Worm (Caenorhabditis elegans) whole organism, L4/young adult: ENCODE results near the gene fbxa-64.

ENCODE experiments used
- W03F9.2 ChIP-seq: fragments of 150-350 bp; optimal IDR thresholded peaks from 2 replicates; lab custom pipeline; 2014; ENCODE audit warnings: missing biosample characterization, missing genetic modification characterization
- dao-5 ChIP-seq: sonication (generic microtip); optimal IDR thresholded peaks from 2 replicates; lab custom pipeline; 2016; ENCODE audit warnings: missing genotype, missing genetic modification characterization, moderate library complexity, missing compliant biosample characterization
- him-1 ChIP-seq: sonication (generic microtip); optimal IDR thresholded peaks from 2 replicates; lab custom pipeline; 2016; ENCODE audit warnings: missing genotype, missing genetic modification reagents, missing genetic modification characterization, missing compliant biosample characterization

fbxa-64 gene

ce11 chrV:3260075-3260474 is 17.9 kb downstream of the fbxa-64 start, which contains the start of gene srbc-5:
srbc-5 (plus strand) TSS chrV:3260375.
- TF ChIP-seq dao-5 (tag; lab: Kevin White, UChicago) (no peak), W03F9.2 (tag; lab: Kevin White, UChicago) (no peak), him-1 (tag; lab: Kevin White, UChicago) (no peak)

ce11 chrV:3259168-3259622 is 18.8 kb downstream of the fbxa-64 start, which contains the start of gene T28A11.16:
T28A11.16 (minus strand) TSS chrV:3259218.
- TF ChIP-seq W03F9.2 (tag; lab: Kevin White, UChicago) (no peak), dao-5 (tag; lab: Kevin White, UChicago) (no peak), him-1 (tag; lab: Kevin White, UChicago) (no peak)

ce11 chrV:3257277-3257676 is 20.7 kb downstream of the fbxa-64 start, which contains the start of gene T28A11.22:
T28A11.22 (plus strand) TSS chrV:3257577.
- no peak for TF ChIP-seq W03F9.2 (tag; lab: Kevin White, UChicago)
- TF ChIP-seq him-1 (tag; lab: Kevin White, UChicago), result no peak
- TF ChIP-seq dao-5 (tag; lab: Kevin White, UChicago), result no peak

- TF ChIP-seq him-1 (tag; lab: Kevin White, UChicago) (no peak), W03F9.2 (tag; lab: Kevin White, UChicago) (no peak), dao-5 (tag; lab: Kevin White, UChicago) (no peak)
Observed at ce11 chrV:3256809-3257208, 21.1 kb downstream of the fbxa-64 start.

ce11 chrV:3256051-3256450 is 21.9 kb downstream of the fbxa-64 start, which contains the start of gene srt-63:
srt-63 (minus strand) TSS chrV:3256151.
- no peak for TF ChIP-seq W03F9.2 (tag; lab: Kevin White, UChicago)
- no peak for TF ChIP-seq dao-5 (tag; lab: Kevin White, UChicago)
- no peak for TF ChIP-seq him-1 (tag; lab: Kevin White, UChicago)

- TF ChIP-seq dao-5 (tag; lab: Kevin White, UChicago) (no peak), W03F9.2 (tag; lab: Kevin White, UChicago) (no peak), him-1 (tag; lab: Kevin White, UChicago) (no peak)
Observed at ce11 chrV:3250153-3250552, 27.8 kb downstream of the fbxa-64 start, which contains the start of gene T28A11.13. T28A11.13 (minus strand) TSS chrV:3250253.

ce11 chrV:3247515-3247914 is 30.4 kb downstream of the fbxa-64 start, which contains the start of gene srj-8:
srj-8 (plus strand) TSS chrV:3247815.
- TF ChIP-seq dao-5 (tag; lab: Kevin White, UChicago) (no peak), W03F9.2 (tag; lab: Kevin White, UChicago) (no peak), him-1 (tag; lab: Kevin White, UChicago) (no peak)

- TF ChIP-seq dao-5 (tag; lab: Kevin White, UChicago) (no peak), W03F9.2 (tag; lab: Kevin White, UChicago) (no peak), him-1 (tag; lab: Kevin White, UChicago) (no peak)
Observed at ce11 chrV:3244703-3245102, 33.2 kb downstream of the fbxa-64 start, which contains the start of gene srj-7. srj-7 (plus strand) TSS chrV:3245003.

- no peak for TF ChIP-seq W03F9.2 (tag; lab: Kevin White, UChicago)
- no peak for TF ChIP-seq him-1 (tag; lab: Kevin White, UChicago)
- no peak for TF ChIP-seq dao-5 (tag; lab: Kevin White, UChicago)
Observed at ce11 chrV:3242984-3243383, 35.0 kb downstream of the fbxa-64 start, which contains the start of gene gst-23. gst-23 (plus strand) TSS chrV:3243284.

ce11 chrV:3241175-3241574 is 36.8 kb downstream of the fbxa-64 start, which contains the start of gene srj-11:
srj-11 (plus strand) TSS chrV:3241424.
- TF ChIP-seq him-1 (tag; lab: Kevin White, UChicago) (no peak), dao-5 (tag; lab: Kevin White, UChicago) (no peak), W03F9.2 (tag; lab: Kevin White, UChicago) (no peak)

- TF ChIP-seq W03F9.2 (tag; lab: Kevin White, UChicago) (no peak), him-1 (tag; lab: Kevin White, UChicago) (no peak), dao-5 (tag; lab: Kevin White, UChicago) (no peak)
Observed at ce11 chrV:3236610-3237009, 41.3 kb downstream of the fbxa-64 start, which contains the start of the genes K08D9.9 and str-16. K08D9.9 (minus strand) TSS chrV:3236710. str-16 (plus strand) TSS chrV:3236875.

- TF ChIP-seq him-1 (tag; lab: Kevin White, UChicago), result no peak
- TF ChIP-seq W03F9.2 (tag; lab: Kevin White, UChicago), result no peak
- no peak for TF ChIP-seq dao-5 (tag; lab: Kevin White, UChicago)
Observed at ce11 chrV:3234887-3235286, 43.1 kb downstream of the fbxa-64 start, which contains the start of gene K08D9.6. K08D9.6 (minus strand) TSS chrV:3234987.

- no peak for TF ChIP-seq him-1 (tag; lab: Kevin White, UChicago)
- no peak for TF ChIP-seq dao-5 (tag; lab: Kevin White, UChicago)
Observed at ce11 chrV:3230597-3230996, 47.4 kb downstream of the fbxa-64 start, which contains the start of gene K08D9.10. K08D9.10 (plus strand) TSS chrV:3230897.

ce11 chrV:3230150-3230549 is 47.8 kb downstream of the fbxa-64 start:
- TF ChIP-seq him-1 (tag; lab: Kevin White, UChicago) (no peak), W03F9.2 (tag; lab: Kevin White, UChicago) (no peak), dao-5 (tag; lab: Kevin White, UChicago) (no peak)
